Worm (Caenorhabditis elegans) whole organism, early embryonic: Measurements from ENCODE around the gene F13E9.16.

Experiments used
- B0310.2 ChIP-seq: sonication (generic microtip); optimal IDR thresholded peaks from 2 replicates; lab custom pipeline; 2016; ENCODE audit warnings: mild to moderate bottlenecking, missing genetic modification characterization, missing compliant biosample characterization
- F13C5.2 ChIP-seq: sonication (generic microtip); optimal IDR thresholded peaks from 2 replicates; lab custom pipeline; 2017; ENCODE audit warnings: mild to moderate bottlenecking, missing genetic modification characterization, inconsistent platforms, missing compliant biosample characterization
- aly-1 ChIP-seq: sonication (generic microtip); optimal IDR thresholded peaks from 2 replicates; lab custom pipeline; 2016; ENCODE audit warnings: missing genetic modification characterization, missing compliant biosample characterization
- ama-1 ChIP-seq: fragments of 150-350 bp; optimal IDR thresholded peaks from 2 replicates; lab custom pipeline; 2014
- ceh-13 ChIP-seq: fragments of 200-800 bp; sonication (Bioruptor generic); optimal IDR thresholded peaks from 2 replicates; lab custom pipeline; 2018; ENCODE audit warnings: mild to moderate bottlenecking, missing genetic modification characterization, missing compliant biosample characterization
- ceh-36 ChIP-seq: sonication (generic microtip); optimal IDR thresholded peaks from 2 replicates; lab custom pipeline; 2016; ENCODE audit warnings: missing genetic modification characterization, inconsistent platforms, missing compliant biosample characterization
- ets-7 ChIP-seq: sonication (generic microtip); optimal IDR thresholded peaks from 2 replicates; lab custom pipeline; 2016; ENCODE audit warnings: missing genotype, missing genetic modification characterization, missing compliant biosample characterization
- flt-1 ChIP-seq: fragments of 200-800 bp; sonication (Bioruptor generic); IDR thresholded peaks from 2 replicates; pipeline ENCODE4 v1.3.6; 2022; ENCODE audit warnings: missing genetic modification characterization, missing compliant biosample characterization
- hmbx-1 ChIP-seq: sonication (generic microtip); optimal IDR thresholded peaks from 2 replicates; lab custom pipeline; 2016; ENCODE audit warnings: mild to moderate bottlenecking, missing genetic modification characterization, missing compliant biosample characterization
- hmg-4 ChIP-seq: fragments of 200-800 bp; sonication (Bioruptor generic); optimal IDR thresholded peaks from 2 replicates; lab custom pipeline; 2018; ENCODE audit warnings: mild to moderate bottlenecking, missing genetic modification characterization, missing compliant biosample characterization
- hnd-1 ChIP-seq: sonication (generic microtip); optimal IDR thresholded peaks from 2 replicates; lab custom pipeline; 2016; ENCODE audit warnings: missing genetic modification characterization, missing compliant biosample characterization
- pes-1 ChIP-seq: fragments of 200-800 bp; sonication (Bioruptor generic); IDR thresholded peaks from 2 replicates; pipeline ENCODE4 v1.3.6; 2022; ENCODE audit warnings: missing genetic modification reagents, missing genetic modification characterization, missing compliant biosample characterization
- scrt-1 ChIP-seq: fragments of 200-800 bp; sonication (Bioruptor generic); IDR thresholded peaks from 2 replicates; pipeline ENCODE4 v1.3.6; 2022; ENCODE audit warnings: missing genetic modification characterization, missing compliant biosample characterization
- sea-1 ChIP-seq: fragments of 200-800 bp; sonication (Bioruptor generic); conservative IDR thresholded peaks from 2 replicates; pipeline ENCODE4 v1.3.6; 2022; ENCODE audit warnings: missing genetic modification characterization, missing compliant biosample characterization
- tbx-11 ChIP-seq: fragments of 200-800 bp; sonication (Bioruptor generic); IDR thresholded peaks from 2 replicates; pipeline ENCODE4 v1.3.6; 2022; ENCODE audit warnings: missing genetic modification characterization, missing compliant biosample characterization
- tbx-37 ChIP-seq: fragments of 200-800 bp; sonication (Bioruptor generic); conservative IDR thresholded peaks from 2 replicates; pipeline ENCODE4 v1.3.6; 2022; ENCODE audit warnings: missing genetic modification reagents, missing genetic modification characterization, missing compliant biosample characterization
- tra-4 ChIP-seq: sonication (generic microtip); optimal IDR thresholded peaks from 2 replicates; lab custom pipeline; 2017; ENCODE audit warnings: missing genetic modification characterization, missing compliant biosample characterization

Gene F13E9.16

ce11 chrIV:10889820-10890462 is 2.8 kb upstream of the F13E9.16 start, which contains the start of gene F13E9.15:
TSS of gene F13E9.15 (minus strand) at chrIV:10889870.
- TF ChIP-seq B0310.2 (tag; lab: Kevin White, UChicago) (no peak), sea-1 (GFP tag; lab: Robert Waterston, UW) (no peak), ceh-13 (GFP tag; lab: Kevin White, UChicago) (no peak), aly-1 (tag; lab: Kevin White, UChicago) (no peak), hmbx-1 (tag; lab: Kevin White, UChicago) (no peak), hmg-4 (GFP tag; lab: Kevin White, UChicago) (no peak), pes-1 (GFP tag; lab: Robert Waterston, UW) (no peak), ceh-36 (tag; lab: Kevin White, UChicago) (no peak)

ce11 chrIV:10885915-10886314 is 1.3 kb downstream of the F13E9.16 start, which contains the start of gene srlf-11:
TSS of gene srlf-11 (minus strand) at chrIV:10886015.
- TF ChIP-seq hmg-4 (GFP tag; lab: Kevin White, UChicago), result no peak
- no peak for TF ChIP-seq pes-1 (GFP tag; lab: Robert Waterston, UW)
- TF ChIP-seq ceh-13 (GFP tag; lab: Kevin White, UChicago), result no peak
- TF ChIP-seq tbx-11 (GFP tag; lab: Robert Waterston, UW), result no peak
- TF ChIP-seq hnd-1 (tag; lab: Kevin White, UChicago), result no peak
- no peak for TF ChIP-seq sea-1 (GFP tag; lab: Robert Waterston, UW)
- TF ChIP-seq tbx-37 (GFP tag; lab: Robert Waterston, UW), result no peak
- TF ChIP-seq ama-1 (lab: Kevin White, UChicago), result no peak
- TF ChIP-seq aly-1 (tag; lab: Kevin White, UChicago), result no peak
- no peak for TF ChIP-seq flt-1
- TF ChIP-seq ets-7 (tag; lab: Kevin White, UChicago), result no peak
- no peak for TF ChIP-seq ceh-36 (tag; lab: Kevin White, UChicago)
- TF ChIP-seq scrt-1, result no peak
- TF ChIP-seq tra-4 (tag; lab: Kevin White, UChicago), result no peak
- no peak for TF ChIP-seq hmbx-1 (tag; lab: Kevin White, UChicago)
- no peak for TF ChIP-seq F13C5.2 (tag; lab: Kevin White, UChicago)
- no peak for TF ChIP-seq B0310.2 (tag; lab: Kevin White, UChicago)

- TF ChIP-seq B0310.2 (tag; lab: Kevin White, UChicago) (no peak), ceh-13 (GFP tag; lab: Kevin White, UChicago) (no peak), hmg-4 (GFP tag; lab: Kevin White, UChicago) (no peak), tbx-37 (GFP tag; lab: Robert Waterston, UW) (no peak), pes-1 (GFP tag; lab: Robert Waterston, UW) (no peak), tbx-11 (GFP tag; lab: Robert Waterston, UW) (no peak), ceh-36 (tag; lab: Kevin White, UChicago) (no peak), ets-7 (tag; lab: Kevin White, UChicago) (no peak), ama-1 (lab: Kevin White, UChicago) (no peak), tra-4 (tag; lab: Kevin White, UChicago) (no peak), hnd-1 (tag; lab: Kevin White, UChicago) (no peak), hmbx-1 (tag; lab: Kevin White, UChicago) (no peak), flt-1 (no peak), aly-1 (tag; lab: Kevin White, UChicago) (no peak), F13C5.2 (tag; lab: Kevin White, UChicago) (no peak), sea-1 (GFP tag; lab: Robert Waterston, UW) (no peak), scrt-1 (no peak)
These were observed 2.9 kb downstream of the F13E9.16 start, which contains the start of gene F13E9.5 for ce11 chrIV:10884263-10884662. TSS of gene F13E9.5 (minus strand) at chrIV:10884363.

ce11 chrIV:10881230-10881629 is 6.0 kb downstream of the F13E9.16 start, which contains the start of gene F13E9.13:
TSS of gene F13E9.13 (plus strand) at chrIV:10881546.
- TF ChIP-seq hmg-4 (GFP tag; lab: Kevin White, UChicago) (no peak), F13C5.2 (tag; lab: Kevin White, UChicago) (no peak), ets-7 (tag; lab: Kevin White, UChicago) (no peak), tbx-37 (GFP tag; lab: Robert Waterston, UW) (no peak), flt-1 (no peak), ceh-13 (GFP tag; lab: Kevin White, UChicago) (no peak), sea-1 (GFP tag; lab: Robert Waterston, UW) (no peak), scrt-1 (no peak), tbx-11 (GFP tag; lab: Robert Waterston, UW) (no peak), ceh-36 (tag; lab: Kevin White, UChicago) (no peak), hmbx-1 (tag; lab: Kevin White, UChicago) (no peak), hnd-1 (tag; lab: Kevin White, UChicago) (no peak)

- no peak for TF ChIP-seq ceh-13 (GFP tag; lab: Kevin White, UChicago)
- no peak for TF ChIP-seq flt-1
- no peak for TF ChIP-seq ama-1 (lab: Kevin White, UChicago)
- no peak for TF ChIP-seq B0310.2 (tag; lab: Kevin White, UChicago)
- TF ChIP-seq hmbx-1 (tag; lab: Kevin White, UChicago), result no peak
These were observed 6.9 kb downstream of the F13E9.16 start, which contains the start of gene fipr-15 for ce11 chrIV:10880264-10880663. TSS of gene fipr-15 (plus strand) at chrIV:10880564.

- no peak for TF ChIP-seq aly-1 (tag; lab: Kevin White, UChicago)
- TF ChIP-seq tbx-11 (GFP tag; lab: Robert Waterston, UW), result no peak
- no peak for TF ChIP-seq flt-1
- TF ChIP-seq ama-1 (lab: Kevin White, UChicago), result no peak
- TF ChIP-seq pes-1 (GFP tag; lab: Robert Waterston, UW), result no peak
These were observed 7.6 kb downstream of the F13E9.16 start, which contains the start of gene sdz-13 for ce11 chrIV:10879542-10879941. TSS of gene sdz-13 (minus strand) at chrIV:10879642.

ce11 chrIV:10876844-10877243 is 10.3 kb downstream of the F13E9.16 start, which contains the start of gene fipr-14:
TSS of gene fipr-14 (plus strand) at chrIV:10877144.
- TF ChIP-seq hmg-4 (GFP tag; lab: Kevin White, UChicago) (no peak), tbx-37 (GFP tag; lab: Robert Waterston, UW) (no peak), flt-1 (no peak), ama-1 (lab: Kevin White, UChicago) (no peak), F13C5.2 (tag; lab: Kevin White, UChicago) (no peak), tra-4 (tag; lab: Kevin White, UChicago) (no peak), ets-7 (tag; lab: Kevin White, UChicago) (no peak), ceh-36 (tag; lab: Kevin White, UChicago) (no peak), aly-1 (tag; lab: Kevin White, UChicago) (no peak), pes-1 (GFP tag; lab: Robert Waterston, UW) (no peak), ceh-13 (GFP tag; lab: Kevin White, UChicago) (no peak), scrt-1 (no peak), tbx-11 (GFP tag; lab: Robert Waterston, UW) (no peak), sea-1 (GFP tag; lab: Robert Waterston, UW) (no peak), hmbx-1 (tag; lab: Kevin White, UChicago) (no peak), B0310.2 (tag; lab: Kevin White, UChicago) (no peak), hnd-1 (tag; lab: Kevin White, UChicago) (no peak)
